Fruit fly (Drosophila melanogaster) whole organism, pupa: ENCODE data around the gene CG43075.

Experiments
- CG12605 ChIP-seq: fragments of 200-800 bp; sonication (Bioruptor generic); IDR thresholded peaks from 2 replicates; pipeline ENCODE4 v1.3.6; 2022; ENCODE audit warnings: missing biosample characterization, missing genetic modification characterization
- CG8301 ChIP-seq: fragments of 200-800 bp; sonication (Bioruptor generic); optimal IDR thresholded peaks from 2 replicates; lab custom pipeline; 2018; ENCODE audit warnings: missing biosample characterization, mild to moderate bottlenecking, missing genetic modification characterization
- Ets98B ChIP-seq: fragments of 200-800 bp; sonication (Bioruptor generic); IDR thresholded peaks from 2 replicates; pipeline ENCODE4 v1.3.6; 2022; ENCODE audit warnings: missing biosample characterization, missing genetic modification characterization
- Pif1B ChIP-seq: fragments of 200-800 bp; sonication (Bioruptor generic); optimal IDR thresholded peaks from 3 replicates; lab custom pipeline; 2016; ENCODE audit warnings: missing biosample characterization, missing genetic modification characterization
- gl ChIP-seq: fragments of 200-800 bp; sonication (Bioruptor generic); optimal IDR thresholded peaks from 2 replicates; lab custom pipeline; 2018; ENCODE audit warnings: missing biosample characterization, mild to moderate bottlenecking, missing genetic modification characterization

dm6 chrX:15206536-15206935, 14.4 kb downstream of the CG43075 start, which contains the start of gene CG32588:
- TF ChIP-seq CG12605 (GFP tag; lab: Robert Waterston, UW) = no peak
- TF ChIP-seq Ets98B = no peak
- no peak for TF ChIP-seq gl (tag; lab: Kevin White, UChicago)
- no peak for TF ChIP-seq CG8301 (tag; lab: Kevin White, UChicago)
- no peak for TF ChIP-seq Pif1B (GFP tag; lab: Kevin White, UChicago)
